Fruit fly (Drosophila melanogaster) whole organism, embryonic: Measurements from ENCODE around the gene CG6830.

ENCODE experiments used
- Adf1 ChIP-seq: fragments of 200-800 bp; sonication (Bioruptor generic); IDR thresholded peaks from 2 replicates; pipeline ENCODE4 v1.3.6; 2022; ENCODE audit warnings: missing biosample characterization, missing genetic modification characterization
- CG10565 ChIP-seq: fragments of 200-800 bp; sonication (Bioruptor generic); optimal IDR thresholded peaks from 3 replicates; lab custom pipeline; 2016; ENCODE audit warnings: missing biosample characterization, mild to moderate bottlenecking, missing genetic modification characterization
- CG10654 ChIP-seq: fragments of 200-800 bp; sonication (Bioruptor generic); optimal IDR thresholded peaks from 2 replicates; lab custom pipeline; 2016; ENCODE audit warnings: missing biosample characterization, missing genetic modification characterization
- CG11560 ChIP-seq: fragments of 200-800 bp; sonication (Bioruptor generic); IDR thresholded peaks from 3 replicates; pipeline ENCODE4 v1.3.6; 2022; ENCODE audit warnings: missing biosample characterization, missing genetic modification characterization
- CG1233 ChIP-seq: fragments of 200-800 bp; sonication (Bioruptor generic); optimal IDR thresholded peaks from 4 replicates; lab custom pipeline; 2018; ENCODE audit warnings: missing biosample characterization, mild to moderate bottlenecking, missing genetic modification characterization
- CG12744 ChIP-seq: fragments of 200-800 bp; sonication (Bioruptor generic); optimal IDR thresholded peaks from 2 replicates; lab custom pipeline; 2016; ENCODE audit warnings: missing biosample characterization, missing genetic modification characterization
- CG14014 ChIP-seq: fragments of 200-800 bp; sonication (Bioruptor generic); IDR thresholded peaks from 2 replicates; pipeline ENCODE4 v1.3.6; 2022; ENCODE audit warnings: missing biosample characterization, missing genetic modification characterization
- CG15479 ChIP-seq: fragments of 200-800 bp; sonication (Bioruptor generic); optimal IDR thresholded peaks from 3 replicates; lab custom pipeline; 2019; ENCODE audit warnings: missing biosample characterization, mild to moderate bottlenecking, missing genetic modification characterization, moderate library complexity
- CG1602 ChIP-seq: fragments of 200-800 bp; sonication (Bioruptor generic); optimal IDR thresholded peaks from 3 replicates; lab custom pipeline; 2016; ENCODE audit warnings: missing biosample characterization, missing genetic modification characterization
- CG16815 ChIP-seq: fragments of 200-800 bp; sonication (Bioruptor generic); optimal IDR thresholded peaks from 3 replicates; lab custom pipeline; 2017; ENCODE audit warnings: missing biosample characterization, mild to moderate bottlenecking, missing genetic modification characterization
- CG17359 ChIP-seq: fragments of 200-800 bp; sonication (Bioruptor generic); optimal IDR thresholded peaks from 3 replicates; lab custom pipeline; 2018; ENCODE audit warnings: missing biosample characterization, mild to moderate bottlenecking, missing genetic modification characterization, moderate library complexity
- CG1832 ChIP-seq: fragments of 200-800 bp; sonication (Bioruptor generic); optimal IDR thresholded peaks from 2 replicates; lab custom pipeline; 2017; ENCODE audit warnings: missing biosample characterization, mild to moderate bottlenecking, missing genetic modification characterization, inconsistent platforms
- CG18619 ChIP-seq: fragments of 200-800 bp; sonication (Bioruptor generic); optimal IDR thresholded peaks from 3 replicates; lab custom pipeline; 2017; ENCODE audit warnings: missing biosample characterization, mild to moderate bottlenecking, missing genetic modification characterization
- CG30403 ChIP-seq: fragments of 200-800 bp; sonication (Bioruptor generic); optimal IDR thresholded peaks from 3 replicates; lab custom pipeline; 2016; ENCODE audit warnings: missing biosample characterization, missing genetic modification characterization
- CG34224 ChIP-seq: fragments of 200-800 bp; sonication (Bioruptor generic); IDR thresholded peaks from 3 replicates; pipeline ENCODE4 v1.3.6; 2022; ENCODE audit warnings: missing biosample characterization, missing genetic modification characterization; ENCODE audit not compliant: partially characterized antibody
- CG4820 ChIP-seq: fragments of 200-800 bp; sonication (Bioruptor generic); optimal IDR thresholded peaks from 3 replicates; lab custom pipeline; 2016; ENCODE audit warnings: missing biosample characterization, missing genetic modification characterization
- CG5953 ChIP-seq: fragments of 200-800 bp; sonication (Bioruptor generic); IDR thresholded peaks from 2 replicates; pipeline ENCODE4 v1.3.6; 2022; ENCODE audit warnings: missing biosample characterization, missing genetic modification characterization
- CG7987 ChIP-seq: fragments of 200-800 bp; sonication (Bioruptor generic); optimal IDR thresholded peaks from 2 replicates; lab custom pipeline; 2018; ENCODE audit warnings: missing biosample characterization, mild to moderate bottlenecking, missing genetic modification characterization, moderate library complexity
- CG8089 ChIP-seq: fragments of 200-800 bp; sonication (Bioruptor generic); optimal IDR thresholded peaks from 3 replicates; lab custom pipeline; 2016; ENCODE audit warnings: missing biosample characterization, missing genetic modification characterization
- CG9215 ChIP-seq: fragments of 200-800 bp; sonication (Bioruptor generic); IDR thresholded peaks from 2 replicates; pipeline ENCODE4 v1.3.6; 2022; ENCODE audit warnings: missing biosample characterization, missing genetic modification characterization
- CrebB ChIP-seq: fragments of 200-800 bp; sonication (Bioruptor generic); optimal IDR thresholded peaks from 3 replicates; lab custom pipeline; 2018; ENCODE audit warnings: missing biosample characterization, mild to moderate bottlenecking, missing genetic modification characterization
- Doc2 ChIP-seq: fragments of 200-800 bp; sonication (Bioruptor generic); IDR thresholded peaks from 2 replicates; pipeline ENCODE4 v1.3.6; 2022; ENCODE audit warnings: missing biosample characterization, missing genetic modification characterization
- Drgx ChIP-seq: fragments of 200-800 bp; sonication (Bioruptor generic); IDR thresholded peaks from 2 replicates; pipeline ENCODE4 v1.3.6; 2022; ENCODE audit warnings: missing biosample characterization, missing genetic modification characterization
- ERR ChIP-seq: fragments of 200-800 bp; sonication (Bioruptor generic); optimal IDR thresholded peaks from 2 replicates; lab custom pipeline; 2016; ENCODE audit warnings: missing biosample characterization, missing genetic modification characterization
- Eip74EF ChIP-seq, 2 experiments: fragments of 200-800 bp in 1 of 2; fragments of >200 bp in 1 of 2; sonication (Bioruptor generic) in 1 of 2; optimal IDR thresholded peaks; 2 replicates each; lab custom pipeline; 2017 to 2019; ENCODE audit warnings: missing biosample characterization in 2 of 2, missing genetic modification characterization in 2 of 2, mild to moderate bottlenecking in 1 of 2, moderate library complexity in 1 of 2
- HmgZ ChIP-seq: fragments of 200-800 bp; sonication (Bioruptor generic); optimal IDR thresholded peaks from 2 replicates; lab custom pipeline; 2018; ENCODE audit warnings: missing biosample characterization, mild to moderate bottlenecking, missing genetic modification characterization
- Hr3 ChIP-seq: fragments of 200-800 bp; sonication (Bioruptor generic); optimal IDR thresholded peaks from 3 replicates; lab custom pipeline; 2016; ENCODE audit warnings: missing biosample characterization, missing genetic modification characterization
- MESR4 ChIP-seq: fragments of 200-800 bp; sonication (Bioruptor generic); optimal IDR thresholded peaks from 2 replicates; lab custom pipeline; 2018; ENCODE audit warnings: missing biosample characterization, mild to moderate bottlenecking, missing genetic modification characterization, moderate library complexity
- NFAT ChIP-seq: fragments of 200-800 bp; sonication (Bioruptor generic); IDR thresholded peaks from 2 replicates; pipeline ENCODE4 v1.3.6; 2022; ENCODE audit warnings: missing biosample characterization, missing genetic modification characterization
- Pdp1 ChIP-seq, 2 experiments: fragments of 200-800 bp; sonication (Bioruptor generic); optimal IDR thresholded peaks; 3 replicates each; lab custom pipeline; 2016; ENCODE audit warnings: missing biosample characterization in 2 of 2, missing genetic modification characterization in 2 of 2, mild to moderate bottlenecking in 1 of 2, moderate library complexity in 1 of 2
- Side ChIP-seq: fragments of 200-800 bp; sonication (Bioruptor generic); optimal IDR thresholded peaks from 2 replicates; lab custom pipeline; 2016; ENCODE audit warnings: missing biosample characterization, missing genetic modification characterization
- ac ChIP-seq: fragments of 200-800 bp; sonication (Bioruptor generic); optimal IDR thresholded peaks from 3 replicates; lab custom pipeline; 2017; ENCODE audit warnings: missing biosample characterization, mild to moderate bottlenecking, missing genetic modification characterization
- az2 ChIP-seq: fragments of 200-800 bp; sonication (Bioruptor generic); optimal IDR thresholded peaks from 3 replicates; lab custom pipeline; 2016; ENCODE audit warnings: missing biosample characterization, missing genetic modification characterization
- bbx ChIP-seq: fragments of 200-800 bp; sonication (Bioruptor generic); IDR thresholded peaks from 2 replicates; pipeline ENCODE4 v1.3.6; 2022; ENCODE audit warnings: missing biosample characterization, missing genetic modification characterization; ENCODE audit not compliant: partially characterized antibody
- cato ChIP-seq: fragments of 200-800 bp; sonication (Bioruptor generic); optimal IDR thresholded peaks from 2 replicates; lab custom pipeline; 2016; ENCODE audit warnings: missing biosample characterization, missing genetic modification characterization, borderline replicate concordance
- caup ChIP-seq: fragments of 200-800 bp; sonication (Bioruptor generic); optimal IDR thresholded peaks from 3 replicates; lab custom pipeline; 2017; ENCODE audit warnings: missing biosample characterization, mild to moderate bottlenecking, missing genetic modification characterization, moderate library complexity; ENCODE audit not compliant: severe bottlenecking
- chif ChIP-seq, 2 experiments: fragments of 200-800 bp; sonication (Bioruptor generic); optimal IDR thresholded peaks; 3 replicates each; lab custom pipeline; 2016; ENCODE audit warnings: missing biosample characterization in 2 of 2, missing genetic modification characterization in 2 of 2
- esg ChIP-seq: fragments of 200-800 bp; sonication (Bioruptor generic); conservative IDR thresholded peaks from 2 replicates; pipeline ENCODE4 v1.3.6; 2022; ENCODE audit warnings: missing biosample characterization, missing genetic modification characterization
- gcm2 ChIP-seq: fragments of 200-800 bp; sonication (Bioruptor generic); optimal IDR thresholded peaks from 2 replicates; lab custom pipeline; 2016; ENCODE audit warnings: missing biosample characterization, missing genetic modification characterization
- lmd ChIP-seq: fragments of 200-800 bp; sonication (Bioruptor generic); IDR thresholded peaks from 2 replicates; pipeline ENCODE4 v1.3.6; 2022; ENCODE audit warnings: missing biosample characterization, missing genetic modification characterization
- mld ChIP-seq: fragments of 200-800 bp; sonication (Bioruptor generic); IDR thresholded peaks from 3 replicates; pipeline ENCODE4 v1.3.6; 2022; ENCODE audit warnings: missing biosample characterization, missing genetic modification characterization; ENCODE audit not compliant: partially characterized antibody
- p53 ChIP-seq: fragments of 200-800 bp; sonication (Bioruptor generic); optimal IDR thresholded peaks from 2 replicates; lab custom pipeline; 2016; ENCODE audit warnings: missing biosample characterization, missing genetic modification characterization
- pzg ChIP-seq: fragments of 200-800 bp; sonication (Bioruptor generic); optimal IDR thresholded peaks from 3 replicates; lab custom pipeline; 2018; ENCODE audit warnings: missing biosample characterization, mild to moderate bottlenecking, missing genetic modification characterization, moderate library complexity
- slbo ChIP-seq: fragments of 200-800 bp; sonication (Bioruptor generic); IDR thresholded peaks from 2 replicates; pipeline ENCODE4 v1.3.6; 2022; ENCODE audit warnings: missing biosample characterization, missing genetic modification characterization
- ssp ChIP-seq: fragments of 200-800 bp; sonication (Bioruptor generic); IDR thresholded peaks from 2 replicates; pipeline ENCODE4 v1.3.6; 2022; ENCODE audit warnings: missing biosample characterization, missing genetic modification characterization
- sug ChIP-seq: fragments of 200-800 bp; optimal IDR thresholded peaks from 2 replicates; lab custom pipeline; 2019; ENCODE audit warnings: missing biosample characterization, mild to moderate bottlenecking, missing genetic modification characterization, moderate library complexity
- tap ChIP-seq: fragments of 200-800 bp; optimal IDR thresholded peaks from 3 replicates; lab custom pipeline; 2019; ENCODE audit warnings: missing biosample characterization, mild to moderate bottlenecking, missing genetic modification characterization, moderate library complexity
- tio ChIP-seq: fragments of 200-800 bp; sonication (Bioruptor generic); optimal IDR thresholded peaks from 2 replicates; lab custom pipeline; 2017; ENCODE audit warnings: missing biosample characterization, missing genetic modification characterization, inconsistent platforms
- trem ChIP-seq: fragments of 200-800 bp; optimal IDR thresholded peaks from 3 replicates; lab custom pipeline; 2019; ENCODE audit warnings: missing biosample characterization, mild to moderate bottlenecking, missing genetic modification characterization, moderate library complexity
- unc-4 ChIP-seq: fragments of 200-800 bp; sonication (Bioruptor generic); IDR thresholded peaks from 2 replicates; pipeline ENCODE4 v1.3.6; 2022; ENCODE audit warnings: missing biosample characterization, missing genetic modification characterization; ENCODE audit not compliant: partially characterized antibody

Gene CG6830

DNA sequence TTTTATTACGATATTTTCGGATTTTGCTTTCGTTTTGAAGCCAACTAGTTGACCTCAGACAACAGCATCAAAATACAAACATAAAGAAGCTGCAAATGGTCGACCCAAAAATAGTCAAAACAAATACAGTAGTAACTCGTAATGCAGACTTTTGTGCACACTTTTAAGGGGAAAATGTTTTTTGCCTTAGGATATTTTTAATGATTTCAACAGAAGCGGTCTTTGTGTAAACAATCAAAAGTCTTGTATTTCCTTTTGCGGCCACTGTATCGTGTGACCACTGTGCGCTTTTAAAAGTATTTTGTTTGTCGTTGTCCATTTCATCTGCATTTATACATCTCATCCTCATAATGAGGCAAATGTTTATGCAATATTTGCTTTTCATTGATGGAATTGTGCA is 34.7 kb downstream of the CG6830 start (continued):
- TF ChIP-seq CG11560 (tag; lab: Robert Waterston, UW) (peak; percentile 90), caup (peak; percentile 96), Side (peak; percentile 97), Pdp1 (GFP tag; optimal IDR thresholded peaks at IDR 0.05; lab: Kevin White, UChicago) (peak; percentile 95 to 98), ERR (GFP tag; lab: Kevin White, UChicago) (peak; percentile 95), Adf1 (peak; percentile 66; the same call in 1 of the 2 replicates), Hr3 (peak; percentile 93), tio (GFP tag; lab: Kevin White, UChicago) (peak; percentile 94), CG30403 (GFP tag; lab: Kevin White, UChicago) (peak; percentile 97), CG5953 (peak; percentile 95), lmd (GFP tag; lab: Robert Waterston, UW) (peak; percentile 98), CG1233 (GFP tag; lab: Kevin White, UChicago) (peak; percentile 95), CG14014 (GFP tag; lab: Robert Waterston, UW) (peak; percentile 99), Drgx (GFP tag; lab: Robert Waterston, UW) (peak; percentile 89), Eip74EF (GFP tag; optimal IDR thresholded peaks at IDR 0.05; lab: Kevin White, UChicago) (peak in 1 of 2 experiments; percentile 81), MESR4 (peak; percentile 49), gcm2 (GFP tag; lab: Kevin White, UChicago) (peak; percentile 96), CG8089 (GFP tag; lab: Kevin White, UChicago) (peak; percentile 92), CG15479 (no peak), ac (GFP tag; lab: Kevin White, UChicago) (peak; percentile 14), sug (tag; lab: Kevin White, UChicago) (peak; percentile 96), CG7987 (peak; percentile 87), chif (GFP tag; optimal IDR thresholded peaks at IDR 0.05; lab: Kevin White, UChicago) (peak; percentile 95 to 96), bbx (GFP tag; lab: Robert Waterston, UW) (no peak), cato (GFP tag; lab: Kevin White, UChicago) (peak; percentile 85), NFAT (GFP tag; lab: Robert Waterston, UW) (peak; percentile 99), mld (GFP tag; lab: Robert Waterston, UW) (no peak), CG4820 (GFP tag; lab: Kevin White, UChicago) (peak; percentile 93), CG1602 (GFP tag; lab: Kevin White, UChicago) (peak; percentile 94), CG17359 (tag; lab: Kevin White, UChicago) (peak; percentile 96), slbo (GFP tag; lab: Robert Waterston, UW) (peak; percentile 99), p53 (GFP tag; lab: Kevin White, UChicago) (peak; percentile 89), CrebB (tag; lab: Kevin White, UChicago) (peak; percentile 93), CG10654 (GFP tag; lab: Kevin White, UChicago) (peak; percentile 95), tap (tag; lab: Kevin White, UChicago) (peak; percentile 93), HmgZ (tag; lab: Kevin White, UChicago) (peak; percentile 97), CG18619 (GFP tag; lab: Kevin White, UChicago) (peak; percentile 94), CG34224 (GFP tag; lab: Robert Waterston, UW) (0 out of 3 replicates have a peak, but pooled peaks have one; percentile 16), pzg (peak; percentile 19), esg (peak; percentile 97), az2 (peak; percentile 97), unc-4 (GFP tag; lab: Robert Waterston, UW) (no peak), Doc2 (GFP tag; lab: Robert Waterston, UW) (peak; percentile 86), CG9215 (GFP tag; lab: Robert Waterston, UW) (peak; percentile 95), trem (tag; lab: Kevin White, UChicago) (peak; percentile 20), CG12744 (peak; percentile 96), ssp (GFP tag; lab: Robert Waterston, UW) (peak; percentile 85), CG10565 (peak; percentile 83), CG16815 (GFP tag; lab: Kevin White, UChicago) (peak; percentile 90), CG1832 (GFP tag; lab: Kevin White, UChicago) (no peak)
